Fruit fly (Drosophila melanogaster): Measurements from ENCODE around the gene CG15638.

Gene CG15638

dm6 chr2L:13548786-13549780, 13.5 kb upstream of the CG15638 start, which contains the start of gene B4:
Gene B4 (minus strand): TSS chr2L:13549328.
- TF ChIP-seq sv (GFP tag; optimal IDR thresholded peaks at IDR 0.05) (peak; percentile 16), OdsH (GFP tag; optimal IDR thresholded peaks at IDR 0.05) (no peak), tai (GFP tag; optimal IDR thresholded peaks at IDR 0.05) (peak; percentile 46), Dif (GFP tag; optimal IDR thresholded peaks at IDR 0.05; ENCODE audit: partially characterized antibody) (peak; percentile 81), h (GFP tag; optimal IDR thresholded peaks at IDR 0.05) (peak; percentile 93), psq (GFP tag; optimal IDR thresholded peaks at IDR 0.05) (peak; percentile 54), Hr83 (GFP tag; optimal IDR thresholded peaks at IDR 0.05; ENCODE audit: poor library complexity, severe bottlenecking) (peak; percentile 87), Hnf4 (GFP tag; optimal IDR thresholded peaks at IDR 0.05) (peak; percentile 42), Rel (GFP tag; optimal IDR thresholded peaks at IDR 0.05) (no peak), Rel (tag; optimal IDR thresholded peaks at IDR 0.05) (peak; percentile 20), Jra (GFP tag; optimal IDR thresholded peaks at IDR 0.05) (peak; percentile 70), br (GFP tag; optimal IDR thresholded peaks at IDR 0.05) (peak; percentile 20), ey (GFP tag; optimal IDR thresholded peaks at IDR 0.05) (peak; percentile 7), Sp1 (GFP tag; optimal IDR thresholded peaks at IDR 0.05) (peak; percentile 30), dmrt93B (GFP tag; optimal IDR thresholded peaks at IDR 0.05) (no peak), Mio (GFP tag; optimal IDR thresholded peaks at IDR 0.05) (no peak), dl (GFP tag; optimal IDR thresholded peaks at IDR 0.05; ENCODE audit: insufficient read depth in 1 of 2, partially characterized antibody in 2 of 2) (peak; percentile 32 to 36), dsf (GFP tag; optimal IDR thresholded peaks at IDR 0.05; ENCODE audit: borderline replicate concordance) (no peak), usp (GFP tag; optimal IDR thresholded peaks at IDR 0.05) (no peak), Abd-B (GFP tag; optimal IDR thresholded peaks at IDR 0.05) (no peak), rgr (GFP tag; optimal IDR thresholded peaks at IDR 0.05) (peak; percentile 56), Vsx2 (GFP tag; optimal IDR thresholded peaks at IDR 0.05; ENCODE audit: partially characterized antibody) (peak; percentile 61), foxo (GFP tag; optimal IDR thresholded peaks at IDR 0.05) (peak in 1 of 2 experiments; percentile 1), jim (GFP tag; optimal IDR thresholded peaks at IDR 0.05) (peak; percentile 72)

dm6 chr2L:13547738-13548726, 12.5 kb upstream of the CG15638 start:
- TF ChIP-seq rgr (GFP tag; optimal IDR thresholded peaks at IDR 0.05) (peak; percentile 61), foxo (GFP tag; optimal IDR thresholded peaks at IDR 0.05) (peak in 1 of 2 experiments; percentile 82), CG9705 (GFP tag; optimal IDR thresholded peaks at IDR 0.05) (peak; percentile 47), tai (GFP tag; optimal IDR thresholded peaks at IDR 0.05) (peak; percentile 53), OdsH (GFP tag; optimal IDR thresholded peaks at IDR 0.05) (peak; percentile 66), Jra (GFP tag; optimal IDR thresholded peaks at IDR 0.05) (peak; percentile 52), lola (GFP tag; optimal IDR thresholded peaks at IDR 0.05) (no peak), brk (GFP tag; optimal IDR thresholded peaks at IDR 0.05) (no peak), fru (GFP tag; optimal IDR thresholded peaks at IDR 0.05) (peak; percentile 84), Sp1 (GFP tag; optimal IDR thresholded peaks at IDR 0.05) (peak; percentile 68), ey (GFP tag; optimal IDR thresholded peaks at IDR 0.05) (peak; percentile 75), usp (GFP tag; optimal IDR thresholded peaks at IDR 0.05) (no peak), GATAd (GFP tag; optimal IDR thresholded peaks at IDR 0.05) (no peak), dmrt93B (GFP tag; optimal IDR thresholded peaks at IDR 0.05) (peak; percentile 78), pan (optimal IDR thresholded peaks at IDR 0.05) (no peak), woc (GFP tag; optimal IDR thresholded peaks at IDR 0.05) (peak; percentile 73), Hnf4 (GFP tag; optimal IDR thresholded peaks at IDR 0.05) (peak; percentile 50), Dfd (GFP tag; optimal IDR thresholded peaks at IDR 0.05) (no peak), Hr78 (GFP tag; optimal IDR thresholded peaks at IDR 0.05) (no peak), psq (GFP tag; optimal IDR thresholded peaks at IDR 0.05) (peak; percentile 51), br (GFP tag; optimal IDR thresholded peaks at IDR 0.05) (peak; percentile 69), HLH106 (tag; optimal IDR thresholded peaks at IDR 0.05) (peak; percentile 74), sv (GFP tag; optimal IDR thresholded peaks at IDR 0.05) (peak; percentile 26), h (GFP tag; optimal IDR thresholded peaks at IDR 0.05) (peak; percentile 81), Vsx2 (GFP tag; optimal IDR thresholded peaks at IDR 0.05; ENCODE audit: partially characterized antibody) (no peak), Rel (GFP tag; optimal IDR thresholded peaks at IDR 0.05) (no peak), Rel (tag; optimal IDR thresholded peaks at IDR 0.05) (peak; percentile 69), dl (GFP tag; optimal IDR thresholded peaks at IDR 0.05; ENCODE audit: insufficient read depth in 1 of 2, partially characterized antibody in 2 of 2) (no peak)
